Fruit fly (Drosophila melanogaster) whole organism, embryonic: ENCODE measurements around the gene CG32432.

Experiments used
- Adf1 ChIP-seq: fragments of 200-800 bp; sonication (Bioruptor generic); IDR thresholded peaks from 2 replicates; pipeline ENCODE4 v1.3.6; 2022; ENCODE audit warnings: missing biosample characterization, missing genetic modification characterization
- Asciz ChIP-seq: fragments of 200-800 bp; sonication (Bioruptor generic); optimal IDR thresholded peaks from 2 replicates; lab custom pipeline; 2017; ENCODE audit warnings: missing biosample characterization, mild to moderate bottlenecking, missing genetic modification characterization, missing genetic modification reagents
- Atf6 ChIP-seq: fragments of 200-800 bp; sonication (Bioruptor generic); IDR thresholded peaks from 2 replicates; pipeline ENCODE4 v1.3.6; 2022; ENCODE audit warnings: missing biosample characterization, missing genetic modification characterization
- B-H1 ChIP-seq: fragments of 200-800 bp; sonication (Bioruptor generic); IDR thresholded peaks from 3 replicates; pipeline ENCODE4 v1.3.6; 2022; ENCODE audit warnings: missing biosample characterization, missing genetic modification characterization
- CG10209 ChIP-seq: fragments of 200-800 bp; sonication (Bioruptor generic); optimal IDR thresholded peaks from 3 replicates; lab custom pipeline; 2017; ENCODE audit warnings: missing biosample characterization, mild to moderate bottlenecking, missing genetic modification characterization, missing genetic modification reagents
- CG1024 ChIP-seq: fragments of 200-800 bp; sonication (Bioruptor generic); IDR thresholded peaks from 2 replicates; pipeline ENCODE4 v1.3.6; 2022; ENCODE audit warnings: missing biosample characterization, missing genetic modification characterization
- CG12104 ChIP-seq: fragments of 200-800 bp; sonication (Bioruptor generic); optimal IDR thresholded peaks from 3 replicates; lab custom pipeline; 2016; ENCODE audit warnings: missing biosample characterization, missing genetic modification characterization
- CG12155 ChIP-seq: fragments of 200-800 bp; sonication (Bioruptor generic); optimal IDR thresholded peaks from 3 replicates; lab custom pipeline; 2016; ENCODE audit warnings: missing biosample characterization, missing genetic modification characterization
- CG12942 ChIP-seq: fragments of 200-800 bp; sonication (Bioruptor generic); optimal IDR thresholded peaks from 3 replicates; lab custom pipeline; 2016; ENCODE audit warnings: missing biosample characterization, missing genetic modification characterization
- CG18262 ChIP-seq: fragments of 200-800 bp; optimal IDR thresholded peaks from 3 replicates; lab custom pipeline; 2019; ENCODE audit warnings: missing biosample characterization, mild to moderate bottlenecking, missing genetic modification characterization, moderate library complexity
- CG18619 ChIP-seq: fragments of 200-800 bp; sonication (Bioruptor generic); optimal IDR thresholded peaks from 3 replicates; lab custom pipeline; 2017; ENCODE audit warnings: missing biosample characterization, mild to moderate bottlenecking, missing genetic modification characterization
- CG2889 ChIP-seq: fragments of 200-800 bp; sonication (Bioruptor generic); IDR thresholded peaks from 3 replicates; pipeline ENCODE4 v1.3.6; 2022; ENCODE audit warnings: missing biosample characterization, missing genetic modification characterization
- CG3281 ChIP-seq: fragments of 200-800 bp; sonication (Bioruptor generic); optimal IDR thresholded peaks from 3 replicates; lab custom pipeline; 2017; ENCODE audit warnings: missing biosample characterization, mild to moderate bottlenecking, missing genetic modification characterization
- CG4617 ChIP-seq: fragments of 200-800 bp; sonication (Bioruptor generic); optimal IDR thresholded peaks from 3 replicates; lab custom pipeline; 2016; ENCODE audit warnings: missing biosample characterization, missing genetic modification characterization, borderline replicate concordance
- CG6689 ChIP-seq: fragments of 200-800 bp; sonication (Bioruptor generic); IDR thresholded peaks from 2 replicates; pipeline ENCODE4 v1.3.6; 2022; ENCODE audit warnings: missing biosample characterization, missing genetic modification characterization
- CG6791 ChIP-seq: fragments of 200-800 bp; sonication (Bioruptor generic); IDR thresholded peaks from 3 replicates; pipeline ENCODE4 v1.3.6; 2022; ENCODE audit warnings: missing biosample characterization, missing genetic modification characterization; ENCODE audit not compliant: partially characterized antibody
- D19B ChIP-seq: fragments of 200-800 bp; sonication (Bioruptor generic); optimal IDR thresholded peaks from 2 replicates; lab custom pipeline; 2017; ENCODE audit warnings: missing biosample characterization, mild to moderate bottlenecking, missing genetic modification characterization
- Dip2 ChIP-seq: fragments of 200-800 bp; sonication (Bioruptor generic); IDR thresholded peaks from 2 replicates; pipeline ENCODE4 v1.3.6; 2022; ENCODE audit warnings: missing biosample characterization, missing genetic modification characterization
- Fer3 ChIP-seq: fragments of 200-800 bp; sonication (Bioruptor generic); optimal IDR thresholded peaks from 2 replicates; lab custom pipeline; 2018; ENCODE audit warnings: missing biosample characterization, mild to moderate bottlenecking, missing genetic modification characterization, moderate library complexity
- GATAe ChIP-seq: fragments of 200-800 bp; sonication (Bioruptor generic); conservative IDR thresholded peaks from 2 replicates; pipeline ENCODE4 v1.3.6; 2022; ENCODE audit warnings: missing biosample characterization, missing genetic modification characterization
- HLH54F ChIP-seq: fragments of 200-800 bp; sonication (Bioruptor generic); optimal IDR thresholded peaks from 3 replicates; lab custom pipeline; 2016; ENCODE audit warnings: missing biosample characterization, missing genetic modification characterization
- Hr3 ChIP-seq: fragments of 200-800 bp; sonication (Bioruptor generic); optimal IDR thresholded peaks from 3 replicates; lab custom pipeline; 2016; ENCODE audit warnings: missing biosample characterization, missing genetic modification characterization
- Hsf ChIP-seq: fragments of 200-800 bp; sonication (Bioruptor generic); optimal IDR thresholded peaks from 3 replicates; lab custom pipeline; 2016; ENCODE audit warnings: missing biosample characterization, missing genetic modification characterization
- NFAT ChIP-seq: fragments of 200-800 bp; sonication (Bioruptor generic); IDR thresholded peaks from 2 replicates; pipeline ENCODE4 v1.3.6; 2022; ENCODE audit warnings: missing biosample characterization, missing genetic modification characterization
- Neu2 ChIP-seq: fragments of 200-800 bp; sonication (Bioruptor generic); optimal IDR thresholded peaks from 3 replicates; lab custom pipeline; 2016; ENCODE audit warnings: missing biosample characterization, missing genetic modification characterization, borderline replicate concordance
- Oli ChIP-seq: fragments of 200-800 bp; sonication (Bioruptor generic); optimal IDR thresholded peaks from 2 replicates; lab custom pipeline; 2018; ENCODE audit warnings: missing biosample characterization, mild to moderate bottlenecking, missing genetic modification characterization, moderate library complexity
- Pdp1 ChIP-seq, 2 experiments: fragments of 200-800 bp; sonication (Bioruptor generic); optimal IDR thresholded peaks; 3 replicates each; lab custom pipeline; 2016; ENCODE audit warnings: missing biosample characterization in 2 of 2, missing genetic modification characterization in 2 of 2, mild to moderate bottlenecking in 1 of 2, moderate library complexity in 1 of 2
- Ptx1 ChIP-seq: fragments of 200-800 bp; sonication (Bioruptor generic); IDR thresholded peaks from 2 replicates; pipeline ENCODE4 v1.3.6; 2022; ENCODE audit warnings: missing biosample characterization, missing genetic modification characterization
- Rfx ChIP-seq: fragments of 200-800 bp; sonication (Bioruptor generic); IDR thresholded peaks from 2 replicates; pipeline ENCODE4 v1.3.6; 2022; ENCODE audit warnings: missing biosample characterization, missing genetic modification characterization
- Scr ChIP-seq: fragments of 200-800 bp; sonication (Bioruptor generic); IDR thresholded peaks from 2 replicates; pipeline ENCODE4 v1.3.6; 2022; ENCODE audit warnings: missing biosample characterization, missing genetic modification characterization; ENCODE audit not compliant: partially characterized antibody
- Trl ChIP-seq, 3 experiments: fragments of >200 bp in 2 of 3; fragments of 200-800 bp in 1 of 3; sonication (Bioruptor generic) in 1 of 3; optimal IDR thresholded peaks; 2 replicates in 1 of 3; 3 replicates in 2 of 3; lab custom pipeline; 2016 to 2017; ENCODE audit warnings: missing biosample characterization in 1 of 3, missing genetic modification characterization in 1 of 3
- crol ChIP-seq: fragments of 200-800 bp; sonication (Bioruptor generic); IDR thresholded peaks from 2 replicates; pipeline ENCODE4 v1.3.6; 2022; ENCODE audit warnings: missing biosample characterization, missing genetic modification characterization
- cwo ChIP-seq: fragments of 200-800 bp; sonication (Bioruptor generic); optimal IDR thresholded peaks from 3 replicates; lab custom pipeline; 2017; ENCODE audit warnings: missing biosample characterization, missing genetic modification characterization, mild to moderate bottlenecking, moderate library complexity, missing genetic modification reagents
- dpn ChIP-seq, 2 experiments: fragments of 200-800 bp; sonication (Bioruptor generic); optimal IDR thresholded peaks; 3 replicates each; lab custom pipeline; 2016; ENCODE audit warnings: missing biosample characterization in 2 of 2, missing genetic modification characterization in 2 of 2
- exex ChIP-seq: fragments of 200-800 bp; sonication (Bioruptor generic); optimal IDR thresholded peaks from 4 replicates; lab custom pipeline; 2018; ENCODE audit warnings: missing biosample characterization, mild to moderate bottlenecking, missing genetic modification characterization, moderate library complexity
- fd3F ChIP-seq: fragments of 200-800 bp; sonication (Bioruptor generic); optimal IDR thresholded peaks from 2 replicates; lab custom pipeline; 2018; ENCODE audit warnings: missing biosample characterization, mild to moderate bottlenecking, missing genetic modification characterization, moderate library complexity
- ind ChIP-seq: fragments of 200-800 bp; sonication (Bioruptor generic); optimal IDR thresholded peaks from 3 replicates; lab custom pipeline; 2016; ENCODE audit warnings: missing biosample characterization, missing genetic modification characterization
- kni ChIP-seq: fragments of 200-800 bp; sonication (Bioruptor generic); optimal IDR thresholded peaks from 3 replicates; lab custom pipeline; 2017; ENCODE audit warnings: mild to moderate bottlenecking, missing biosample characterization, missing genetic modification reagents, missing genetic modification characterization
- lilli ChIP-seq: fragments of 200-800 bp; sonication (Bioruptor generic); optimal IDR thresholded peaks from 3 replicates; lab custom pipeline; 2016; ENCODE audit warnings: missing biosample characterization, missing genetic modification characterization
- nmo ChIP-seq: fragments of 200-800 bp; sonication (Bioruptor generic); optimal IDR thresholded peaks from 2 replicates; lab custom pipeline; 2018; ENCODE audit warnings: missing biosample characterization, mild to moderate bottlenecking, missing genetic modification characterization, moderate library complexity
- odd ChIP-seq: fragments of 200-800 bp; sonication (Bioruptor generic); optimal IDR thresholded peaks from 2 replicates; lab custom pipeline; 2017; ENCODE audit warnings: missing biosample characterization, mild to moderate bottlenecking, missing genetic modification characterization
- pan ChIP-seq, 4 experiments: fragments of >200 bp in 3 of 4; fragments of 200-800 bp in 1 of 4; sonication (Bioruptor generic) in 1 of 4; optimal IDR thresholded peaks in 3 of 4; IDR thresholded peaks in 1 of 4; 2 replicates each; pipeline versions ENCODE4 v1.3.6 to Lab custom; 2017 to 2022; ENCODE audit warnings: missing biosample characterization in 2 of 4, missing genetic modification characterization in 2 of 4, mixed read lengths in 1 of 4
- salm ChIP-seq: fragments of 200-800 bp; sonication (Bioruptor generic); optimal IDR thresholded peaks from 2 replicates; lab custom pipeline; 2018; ENCODE audit warnings: missing biosample characterization, mild to moderate bottlenecking, missing genetic modification characterization
- sens ChIP-seq: fragments of 200-800 bp; sonication (Bioruptor generic); peaks from one replicate; lab custom pipeline; 2016; ENCODE audit warnings: missing biosample characterization, missing genetic modification characterization
- tgo ChIP-seq: fragments of 200-800 bp; sonication (Bioruptor generic); IDR thresholded peaks from 3 replicates; pipeline ENCODE4 v1.3.6; 2022; ENCODE audit warnings: missing biosample characterization, missing genetic modification characterization
- tio ChIP-seq: fragments of 200-800 bp; sonication (Bioruptor generic); optimal IDR thresholded peaks from 2 replicates; lab custom pipeline; 2017; ENCODE audit warnings: missing biosample characterization, missing genetic modification characterization, inconsistent platforms

CG32432 gene

dm6 chr3L:20826950-20827910, 57.8 kb downstream of the CG32432 start:
- TF ChIP-seq fd3F (GFP tag; lab: Kevin White, UChicago) (peak; percentile 0), Neu2 (GFP tag; lab: Kevin White, UChicago) (no peak), cwo (GFP tag; lab: Kevin White, UChicago) (peak; percentile 19), Trl (optimal IDR thresholded peaks at IDR 0.05; lab: Kevin White, UChicago) (peak in 1 of 2 experiments; percentile 52), Trl (GFP tag; optimal IDR thresholded peaks at IDR 0.05; lab: Kevin White, UChicago) (no peak), Rfx (GFP tag; lab: Robert Waterston, UW) (peak; percentile 59; the same call in 1 of the 2 replicates), CG12155 (peak; percentile 4), B-H1 (GFP tag; lab: Robert Waterston, UW) (peak; percentile 30; the same call in 1 of the 3 replicates), Hr3 (GFP tag; lab: Kevin White, UChicago) (peak; percentile 16), D19B (peak; percentile 24), pan (optimal IDR thresholded peaks at IDR 0.05; lab: Kevin White, UChicago) (no peak), pan (GFP tag; optimal IDR thresholded peaks at IDR 0.05 in 1 of 2, IDR thresholded peaks at IDR 0.05 in 1 of 2) (peak in 1 of 2 experiments; percentile 61), odd (GFP tag; lab: Kevin White, UChicago) (no peak), CG3281 (GFP tag; lab: Kevin White, UChicago) (peak; percentile 53), CG2889 (GFP tag; lab: Robert Waterston, UW) (0 out of 3 replicates have a peak, but pooled peaks have one; percentile 34), tgo (GFP tag; lab: Robert Waterston, UW) (peak; percentile 43; the same call in 1 of the 3 replicates), tio (peak; percentile 45), CG18262 (tag; lab: Kevin White, UChicago) (no peak), sens (GFP tag; lab: Kevin White, UChicago) (peak; percentile 82), CG10209 (GFP tag; lab: Kevin White, UChicago) (no peak), dpn (GFP tag; optimal IDR thresholded peaks at IDR 0.05; lab: Kevin White, UChicago) (peak in 1 of 2 experiments; percentile 15), CG18619 (peak; percentile 18), CG4617 (GFP tag; lab: Kevin White, UChicago) (no peak), CG1024 (GFP tag; lab: Robert Waterston, UW) (no peak), nmo (GFP tag; lab: Kevin White, UChicago) (no peak), Dip2 (no peak), Adf1 (GFP tag; lab: Robert Waterston, UW) (no peak), CG6791 (no peak), CG12942 (GFP tag; lab: Kevin White, UChicago) (no peak), kni (no peak), NFAT (GFP tag; lab: Robert Waterston, UW) (no peak; the same call in 1 of the 2 replicates), Fer3 (tag; lab: Kevin White, UChicago) (peak; percentile 20), Pdp1 (GFP tag; optimal IDR thresholded peaks at IDR 0.05; lab: Kevin White, UChicago) (peak in 1 of 2 experiments; percentile 10), salm (tag; lab: Kevin White, UChicago) (no peak), exex (tag; lab: Kevin White, UChicago) (no peak), Oli (tag; lab: Kevin White, UChicago) (peak; percentile 12), Asciz (GFP tag; lab: Kevin White, UChicago) (peak; percentile 13), lilli (GFP tag; lab: Kevin White, UChicago) (peak; percentile 51), ind (GFP tag; lab: Kevin White, UChicago) (peak; percentile 35), GATAe (GFP tag; lab: Robert Waterston, UW) (no peak), crol (GFP tag; lab: Robert Waterston, UW) (no peak), Ptx1 (GFP tag; lab: Robert Waterston, UW) (peak; percentile 65; the same call in 1 of the 2 replicates), Atf6 (peak; percentile 55; the same call in 1 of the 2 replicates), HLH54F (GFP tag; lab: Kevin White, UChicago) (no peak), CG6689 (GFP tag; lab: Robert Waterston, UW) (0 out of 2 replicates have a peak, but pooled peaks have one; percentile 15), Hsf (peak; percentile 15), CG12104 (GFP tag; lab: Kevin White, UChicago) (peak; percentile 10), Scr (GFP tag; lab: Robert Waterston, UW) (no peak)
